Worm (Caenorhabditis elegans) whole organism, mixed stage, embryonic: ENCODE results near the gene F09G2.8.

Experiments used
- M03D4.4 ChIP-seq: sonication (generic microtip); optimal IDR thresholded peaks from 2 replicates; lab custom pipeline; 2017; ENCODE audit warnings: mild to moderate bottlenecking, missing genetic modification characterization, missing compliant biosample characterization
- bed-3 ChIP-seq: fragments of 200-800 bp; sonication (Bioruptor generic); optimal IDR thresholded peaks from 3 replicates; lab custom pipeline; 2018; ENCODE audit warnings: mild to moderate bottlenecking, missing genetic modification characterization, moderate library complexity, missing compliant biosample characterization
- blmp-1 ChIP-seq: fragments of 150-350 bp; optimal IDR thresholded peaks from 2 replicates; lab custom pipeline; 2014; ENCODE audit warnings: missing biosample characterization, missing genetic modification characterization
- ceh-39 ChIP-seq: fragments of 150-350 bp; optimal IDR thresholded peaks from 2 replicates; lab custom pipeline; 2014; ENCODE audit warnings: missing biosample characterization, missing genetic modification characterization
- ceh-43 ChIP-seq: fragments of 200-800 bp; sonication (Bioruptor generic); optimal IDR thresholded peaks from 2 replicates; lab custom pipeline; 2018; ENCODE audit warnings: mild to moderate bottlenecking, missing genetic modification characterization, moderate library complexity, missing compliant biosample characterization
- ceh-83 ChIP-seq: fragments of 200-800 bp; sonication (Bioruptor generic); optimal IDR thresholded peaks from 2 replicates; lab custom pipeline; 2018; ENCODE audit warnings: mild to moderate bottlenecking, missing genetic modification characterization, missing compliant biosample characterization
- ces-1 ChIP-seq: fragments of 150-350 bp; optimal IDR thresholded peaks from 2 replicates; lab custom pipeline; 2014; ENCODE audit warnings: missing biosample characterization, missing genetic modification reagents, missing genetic modification characterization
- drap-1 ChIP-seq: fragments of 200-800 bp; sonication (Bioruptor generic); optimal IDR thresholded peaks from 3 replicates; lab custom pipeline; 2018; ENCODE audit warnings: mild to moderate bottlenecking, missing genetic modification characterization, missing compliant biosample characterization
- elt-1 ChIP-seq: sonication (generic microtip); optimal IDR thresholded peaks from 2 replicates; lab custom pipeline; 2017; ENCODE audit warnings: missing genetic modification characterization, mild to moderate bottlenecking, missing compliant biosample characterization, antibody characterized with exemption, moderate library complexity, borderline replicate concordance; ENCODE audit not compliant: insufficient read depth
- flh-1 ChIP-seq: fragments of 200-800 bp; sonication (Bioruptor generic); optimal IDR thresholded peaks from 2 replicates; lab custom pipeline; 2018; ENCODE audit warnings: mild to moderate bottlenecking, missing genetic modification characterization, moderate library complexity, missing compliant biosample characterization
- hlh-1 ChIP-seq: fragments of 150-350 bp; optimal IDR thresholded peaks from 2 replicates; lab custom pipeline; 2014; ENCODE audit warnings: missing biosample characterization, missing genetic modification reagents, missing genetic modification characterization
- lin-13 ChIP-seq: fragments of 150-350 bp; optimal IDR thresholded peaks from 2 replicates; lab custom pipeline; 2014; ENCODE audit warnings: missing biosample characterization, missing genetic modification characterization
- lin-32 ChIP-seq: fragments of 200-800 bp; sonication (Bioruptor generic); optimal IDR thresholded peaks from 2 replicates; lab custom pipeline; 2018; ENCODE audit warnings: mild to moderate bottlenecking, missing genetic modification characterization, missing compliant biosample characterization
- lsy-2 ChIP-seq: fragments of 150-350 bp; optimal IDR thresholded peaks from 2 replicates; lab custom pipeline; 2014; ENCODE audit warnings: missing biosample characterization, missing genetic modification characterization
- mab-5 ChIP-seq: fragments of 150-350 bp; optimal IDR thresholded peaks from 2 replicates; lab custom pipeline; 2014; ENCODE audit warnings: missing biosample characterization, missing genetic modification characterization
- mep-1 ChIP-seq: fragments of 150-350 bp; optimal IDR thresholded peaks from 2 replicates; lab custom pipeline; 2017; ENCODE audit warnings: missing biosample characterization, missing genetic modification reagents, missing genetic modification characterization, inconsistent platforms
- mls-2 ChIP-seq: sonication (generic microtip); optimal IDR thresholded peaks from 2 replicates; lab custom pipeline; 2016; ENCODE audit warnings: mild to moderate bottlenecking, missing genetic modification characterization, moderate library complexity, missing compliant biosample characterization
- nhr-12 ChIP-seq: fragments of 150-350 bp; optimal IDR thresholded peaks from 2 replicates; lab custom pipeline; 2014; ENCODE audit warnings: missing biosample characterization, missing genetic modification characterization
- nhr-2 ChIP-seq: fragments of 150-350 bp; optimal IDR thresholded peaks from 2 replicates; lab custom pipeline; 2014; ENCODE audit warnings: missing biosample characterization, missing genetic modification characterization
- nhr-28 ChIP-seq: fragments of 150-350 bp; optimal IDR thresholded peaks from 2 replicates; lab custom pipeline; 2014; ENCODE audit warnings: missing biosample characterization, missing genetic modification characterization
- nhr-76 ChIP-seq: sonication (generic microtip); optimal IDR thresholded peaks from 2 replicates; lab custom pipeline; 2017; ENCODE audit warnings: missing biosample characterization, missing genetic modification characterization
- sem-2 ChIP-seq: fragments of 200-800 bp; sonication (Bioruptor generic); optimal IDR thresholded peaks from 2 replicates; lab custom pipeline; 2018; ENCODE audit warnings: mild to moderate bottlenecking, missing genetic modification characterization, missing compliant biosample characterization
- snpc-4 ChIP-seq: fragments of 150-350 bp; optimal IDR thresholded peaks from 2 replicates; lab custom pipeline; 2014; ENCODE audit warnings: missing biosample characterization, missing genetic modification characterization
- sptf-1 ChIP-seq: sonication (generic microtip); optimal IDR thresholded peaks from 2 replicates; lab custom pipeline; 2017; ENCODE audit warnings: mild to moderate bottlenecking, missing genetic modification characterization, moderate library complexity, missing compliant biosample characterization
- tbx-8 ChIP-seq: fragments of 200-800 bp; sonication (Bioruptor generic); optimal IDR thresholded peaks from 2 replicates; lab custom pipeline; 2018; ENCODE audit warnings: mild to moderate bottlenecking, missing genetic modification characterization, moderate library complexity, missing compliant biosample characterization
- unc-120 ChIP-seq: sonication (generic microtip); optimal IDR thresholded peaks from 2 replicates; lab custom pipeline; 2017; ENCODE audit warnings: missing genetic modification characterization, missing compliant biosample characterization; ENCODE audit not compliant: poor library complexity, severe bottlenecking
- unc-39 ChIP-seq: fragments of 150-350 bp; optimal IDR thresholded peaks from 2 replicates; lab custom pipeline; 2014; ENCODE audit warnings: missing biosample characterization, missing genetic modification characterization
- unc-62 ChIP-seq: fragments of 150-350 bp; optimal IDR thresholded peaks from 2 replicates; lab custom pipeline; 2014; ENCODE audit warnings: missing biosample characterization, missing genetic modification reagents, missing genetic modification characterization
- zip-8 ChIP-seq: fragments of 150-350 bp; optimal IDR thresholded peaks from 2 replicates; lab custom pipeline; 2014; ENCODE audit warnings: missing biosample characterization, missing genetic modification characterization
- ztf-11 ChIP-seq: fragments of 150-350 bp; optimal IDR thresholded peaks from 2 replicates; lab custom pipeline; 2014; ENCODE audit warnings: missing biosample characterization, missing genetic modification characterization

F09G2.8 gene

ce11 chrV:7225894-7226293 is 32.4 kb upstream of the F09G2.8 start:
- TF ChIP-seq mls-2 (tag; lab: Kevin White, UChicago) (no peak), unc-120 (tag; lab: Kevin White, UChicago) (no peak), lin-32 (GFP tag; lab: Kevin White, UChicago) (no peak), nhr-12 (tag; lab: Kevin White, UChicago) (no peak)

ce11 chrV:7224947-7225346 is 31.5 kb upstream of the F09G2.8 start, which contains the start of gene fkb-3:
Gene fkb-3 (plus strand): TSS chrV:7225223.
- TF ChIP-seq tbx-8 (GFP tag; lab: Kevin White, UChicago), result no peak
- TF ChIP-seq unc-39, result no peak
- no peak for TF ChIP-seq ztf-11 (tag; lab: Kevin White, UChicago)
- no peak for TF ChIP-seq M03D4.4 (tag; lab: Kevin White, UChicago)
- no peak for TF ChIP-seq nhr-28 (tag; lab: Kevin White, UChicago)
- TF ChIP-seq mab-5, result no peak
- TF ChIP-seq snpc-4 (tag; lab: Kevin White, UChicago), result no peak
- no peak for TF ChIP-seq ceh-43
- TF ChIP-seq elt-1 (tag; lab: Kevin White, UChicago), result no peak
- no peak for TF ChIP-seq ceh-39 (tag; lab: Kevin White, UChicago)
- no peak for TF ChIP-seq blmp-1 (tag; lab: Kevin White, UChicago)
- TF ChIP-seq lin-13 (tag; lab: Kevin White, UChicago), result no peak
- no peak for TF ChIP-seq ceh-83
- no peak for TF ChIP-seq nhr-2
- no peak for TF ChIP-seq nhr-12 (tag; lab: Kevin White, UChicago)
- TF ChIP-seq mep-1 (tag; lab: Kevin White, UChicago), result no peak
- no peak for TF ChIP-seq ces-1
- TF ChIP-seq unc-62 (GFP tag; lab: Kevin White, UChicago), result no peak
- no peak for TF ChIP-seq unc-120 (tag; lab: Kevin White, UChicago)
- no peak for TF ChIP-seq nhr-76

- TF ChIP-seq zip-8, result peak; percentile 72
- no peak for TF ChIP-seq unc-62 (GFP tag; lab: Kevin White, UChicago)
These were observed 30.9 kb upstream of the F09G2.8 start for ce11 chrV:7224353-7224752.

- peak; percentile 80 for TF ChIP-seq unc-62 (GFP tag; lab: Kevin White, UChicago)
- TF ChIP-seq bed-3 (GFP tag; lab: Kevin White, UChicago), result no peak
- no peak for TF ChIP-seq tbx-8 (GFP tag; lab: Kevin White, UChicago)
- TF ChIP-seq ces-1, result peak; percentile 62
- TF ChIP-seq unc-120 (tag; lab: Kevin White, UChicago), result peak; percentile 31
- no peak for TF ChIP-seq lin-13 (tag; lab: Kevin White, UChicago)
- peak; percentile 32 for TF ChIP-seq hlh-1 (tag; lab: Kevin White, UChicago)
- TF ChIP-seq, all 35 proteins: peak for 4
These were observed 30.5 kb upstream of the F09G2.8 start, which contains the start of gene C13F10.1 for ce11 chrV:7223941-7224340. Gene C13F10.1 (plus strand): TSS chrV:7224078.

ce11 chrV:7223152-7223551 is 29.7 kb upstream of the F09G2.8 start, which contains the start of gene C13F10.7:
Gene C13F10.7 (minus strand): TSS chrV:7223252.
- TF ChIP-seq unc-39, result no peak
- no peak for TF ChIP-seq unc-120 (tag; lab: Kevin White, UChicago)
- no peak for TF ChIP-seq sem-2 (GFP tag; lab: Kevin White, UChicago)
- TF ChIP-seq blmp-1 (tag; lab: Kevin White, UChicago), result no peak

- TF ChIP-seq drap-1 (GFP tag; lab: Kevin White, UChicago), result no peak
- peak; percentile 15 for TF ChIP-seq mep-1 (tag; lab: Kevin White, UChicago)
These were observed 27.6 kb upstream of the F09G2.8 start, which contains the start of the genes C13F10.8, C13F10.6 and kxd-1 for ce11 chrV:7220973-7221519. Gene C13F10.8 (minus strand): TSS chrV:7221023. Gene C13F10.6 (minus strand): TSS chrV:7221039. Gene kxd-1 (plus strand): TSS chrV:7221469.

ce11 chrV:7218988-7219387 is 25.5 kb upstream of the F09G2.8 start, which contains the start of gene C13F10.5:
Gene C13F10.5 (minus strand): TSS chrV:7219088.
- TF ChIP-seq M03D4.4 (tag; lab: Kevin White, UChicago), result no peak
- no peak for TF ChIP-seq lsy-2 (tag; lab: Kevin White, UChicago)
- no peak for TF ChIP-seq nhr-12 (tag; lab: Kevin White, UChicago)
- TF ChIP-seq flh-1, result no peak
- TF ChIP-seq mls-2 (tag; lab: Kevin White, UChicago), result no peak
- no peak for TF ChIP-seq lin-32 (GFP tag; lab: Kevin White, UChicago)
- TF ChIP-seq unc-39, result no peak
- no peak for TF ChIP-seq sem-2 (GFP tag; lab: Kevin White, UChicago)
- TF ChIP-seq unc-62 (GFP tag; lab: Kevin White, UChicago), result no peak
- no peak for TF ChIP-seq bed-3 (GFP tag; lab: Kevin White, UChicago)
- no peak for TF ChIP-seq ceh-39 (tag; lab: Kevin White, UChicago)
- no peak for TF ChIP-seq sptf-1
- no peak for TF ChIP-seq nhr-28 (tag; lab: Kevin White, UChicago)
- no peak for TF ChIP-seq tbx-8 (GFP tag; lab: Kevin White, UChicago)
- TF ChIP-seq, all 35 proteins: peak for 0
